Worm (Caenorhabditis elegans): ENCODE measurements around the gene evl-20.

ce11 chrII:8480166-8480565 lies 36.1 kb downstream of the evl-20 start, which contains the start of gene lact-4:
- TF ChIP-seq dpl-1 (GFP tag; optimal IDR thresholded peaks at IDR 0.05) (no peak), nhr-11 (tag; optimal IDR thresholded peaks at IDR 0.05) (no peak), nhr-76 (tag; optimal IDR thresholded peaks at IDR 0.05) (no peak), madf-9 (GFP tag; conservative IDR thresholded peaks at IDR 0.05) (no peak), daf-12 (tag; optimal IDR thresholded peaks at IDR 0.05) (no peak), jun-1 (tag; optimal IDR thresholded peaks at IDR 0.05) (no peak), lin-13 (GFP tag; optimal IDR thresholded peaks at IDR 0.05) (no peak), aly-2 (tag; optimal IDR thresholded peaks at IDR 0.05) (no peak), zag-1 (tag; optimal IDR thresholded peaks at IDR 0.05) (no peak), lir-3 (tag; optimal IDR thresholded peaks at IDR 0.05) (no peak), nhr-25 (tag; optimal IDR thresholded peaks at IDR 0.05; ENCODE audit: borderline replicate concordance, insufficient read depth) (no peak)

All from whole organism, L4 larva.